Worm (Caenorhabditis elegans) whole organism, L1 larva: ENCODE measurements around the gene col-154.
A peak's percentile ranks its signal among the peaks of the same experiment; 100 is the strongest.

Experiments
- C04F5.9 ChIP-seq: sonication (generic microtip); optimal IDR thresholded peaks from 2 replicates; lab custom pipeline; 2016; ENCODE audit warnings: missing genetic modification characterization, missing compliant biosample characterization
- C16A3.4 ChIP-seq: fragments of 150-350 bp; optimal IDR thresholded peaks from 2 replicates; lab custom pipeline; 2014; ENCODE audit warnings: missing biosample characterization, missing genetic modification characterization
- C34B4.2 ChIP-seq: sonication (generic microtip); optimal IDR thresholded peaks from 2 replicates; lab custom pipeline; 2017; ENCODE audit warnings: mild to moderate bottlenecking, missing genetic modification characterization, missing compliant biosample characterization
- F16B12.6 ChIP-seq: fragments of 150-350 bp; optimal IDR thresholded peaks from 2 replicates; lab custom pipeline; 2014; ENCODE audit warnings: missing biosample characterization, missing genetic modification characterization
- ceh-63 ChIP-seq: fragments of 200-800 bp; sonication (Bioruptor generic); optimal IDR thresholded peaks from 2 replicates; lab custom pipeline; 2018; ENCODE audit warnings: mild to moderate bottlenecking, missing genetic modification characterization, missing compliant biosample characterization
- ceh-8 ChIP-seq: fragments of 200-800 bp; sonication (Bioruptor generic); optimal IDR thresholded peaks from 2 replicates; lab custom pipeline; 2018; ENCODE audit warnings: mild to moderate bottlenecking, missing genetic modification characterization, moderate library complexity, missing compliant biosample characterization
- ceh-82 ChIP-seq, 3 experiments: fragments of 150-350 bp in 1 of 3; sonication (generic microtip) in 2 of 3; optimal IDR thresholded peaks; 2 replicates each; lab custom pipeline; 2014 to 2017; ENCODE audit warnings: missing biosample characterization in 3 of 3, missing genetic modification characterization in 3 of 3
- ceh-90 ChIP-seq: sonication (generic microtip); optimal IDR thresholded peaks from 2 replicates; lab custom pipeline; 2016; ENCODE audit warnings: missing genetic modification characterization, missing compliant biosample characterization
- ces-1 ChIP-seq: fragments of 150-350 bp; optimal IDR thresholded peaks from 2 replicates; lab custom pipeline; 2014; ENCODE audit warnings: missing biosample characterization, missing genetic modification reagents, missing genetic modification characterization
- dpl-1 ChIP-seq, 3 experiments: fragments of 150-350 bp in 2 of 3; sonication (generic microtip) in 1 of 3; optimal IDR thresholded peaks; 2 replicates each; lab custom pipeline; 2014 to 2017; ENCODE audit warnings: missing biosample characterization in 3 of 3, missing genetic modification characterization in 3 of 3, missing genetic modification reagents in 3 of 3
- efl-1 ChIP-seq, 4 experiments: fragments of 150-350 bp; optimal IDR thresholded peaks in 3 of 4; peaks in 1 of 4; 1 replicate in 1 of 4; 2 replicates in 3 of 4; lab custom pipeline; 2014; ENCODE audit warnings: missing biosample characterization in 2 of 4, missing genetic modification characterization in 2 of 4, missing genetic modification reagents in 2 of 4
- efl-3 ChIP-seq: fragments of 200-800 bp; sonication (Bioruptor generic); optimal IDR thresholded peaks from 2 replicates; lab custom pipeline; 2018; ENCODE audit warnings: mild to moderate bottlenecking, missing genetic modification characterization, missing compliant biosample characterization
- fkh-10 ChIP-seq: sonication (generic microtip); optimal IDR thresholded peaks from 2 replicates; lab custom pipeline; 2017; ENCODE audit warnings: missing biosample characterization, missing genetic modification reagents, missing genetic modification characterization
- fkh-4 ChIP-seq: sonication (generic microtip); optimal IDR thresholded peaks from 2 replicates; lab custom pipeline; 2016; ENCODE audit warnings: missing compliant biosample characterization, missing genetic modification characterization, borderline replicate concordance
- hpl-2 ChIP-seq: fragments of 150-350 bp; optimal IDR thresholded peaks from 2 replicates; lab custom pipeline; 2014; ENCODE audit warnings: missing biosample characterization, missing genetic modification reagents, missing genetic modification characterization
- irx-1 ChIP-seq: sonication (generic microtip); optimal IDR thresholded peaks from 2 replicates; lab custom pipeline; 2016; ENCODE audit warnings: missing genetic modification characterization, missing compliant biosample characterization
- lin-14 ChIP-seq: fragments of 200-800 bp; sonication (Bioruptor generic); optimal IDR thresholded peaks from 2 replicates; lab custom pipeline; 2018; ENCODE audit warnings: mild to moderate bottlenecking, missing genetic modification characterization, moderate library complexity, missing compliant biosample characterization
- lin-35 ChIP-seq, 2 experiments: fragments of 150-350 bp; optimal IDR thresholded peaks; 2 replicates each; lab custom pipeline; 2014; ENCODE audit warnings: missing biosample characterization in 2 of 2, missing genetic modification characterization in 2 of 2, missing genetic modification reagents in 2 of 2
- mab-9 ChIP-seq: fragments of 200-800 bp; sonication (Bioruptor generic); IDR thresholded peaks from 2 replicates; pipeline ENCODE4 v1.3.6; 2022; ENCODE audit warnings: missing genetic modification reagents, missing genetic modification characterization, missing compliant biosample characterization
- mef-2 ChIP-seq: fragments of 150-350 bp; optimal IDR thresholded peaks from 2 replicates; lab custom pipeline; 2014; ENCODE audit warnings: missing biosample characterization, missing genetic modification characterization
- nhr-11 ChIP-seq: fragments of 150-350 bp; optimal IDR thresholded peaks from 2 replicates; lab custom pipeline; 2014; ENCODE audit warnings: missing biosample characterization, missing genetic modification characterization
- nhr-19 ChIP-seq: fragments of 200-800 bp; sonication (Bioruptor generic); conservative IDR thresholded peaks from 2 replicates; pipeline ENCODE4 v1.3.6; 2022; ENCODE audit warnings: missing genetic modification characterization, missing compliant biosample characterization
- nhr-20 ChIP-seq: sonication (generic microtip); optimal IDR thresholded peaks from 2 replicates; lab custom pipeline; 2016; ENCODE audit warnings: mild to moderate bottlenecking, missing genetic modification characterization, missing compliant biosample characterization
- nhr-47 ChIP-seq: sonication (generic microtip); optimal IDR thresholded peaks from 2 replicates; lab custom pipeline; 2016; ENCODE audit warnings: mild to moderate bottlenecking, missing genetic modification characterization, moderate library complexity, missing compliant biosample characterization
- nhr-90 ChIP-seq: sonication (generic microtip); optimal IDR thresholded peaks from 2 replicates; lab custom pipeline; 2016; ENCODE audit warnings: mild to moderate bottlenecking, missing genetic modification characterization, missing compliant biosample characterization; ENCODE audit not compliant: poor library complexity
- pag-3 ChIP-seq: sonication (generic microtip); optimal IDR thresholded peaks from 2 replicates; lab custom pipeline; 2017; ENCODE audit warnings: missing genetic modification characterization, mild to moderate bottlenecking, missing compliant biosample characterization, antibody characterized with exemption, borderline replicate concordance; ENCODE audit not compliant: insufficient read depth
- skn-1 ChIP-seq: fragments of 150-350 bp; optimal IDR thresholded peaks from 2 replicates; lab custom pipeline; 2014; ENCODE audit warnings: missing biosample characterization, missing genetic modification characterization
- sox-4 ChIP-seq: sonication (generic microtip); optimal IDR thresholded peaks from 2 replicates; lab custom pipeline; 2016; ENCODE audit warnings: missing genetic modification characterization, missing compliant biosample characterization
- sptf-1 ChIP-seq: fragments of 150-350 bp; optimal IDR thresholded peaks from 2 replicates; lab custom pipeline; 2014; ENCODE audit warnings: missing biosample characterization, missing genetic modification characterization
- tbx-2 ChIP-seq: sonication (generic microtip); optimal IDR thresholded peaks from 2 replicates; lab custom pipeline; 2016; ENCODE audit warnings: missing genetic modification characterization, missing compliant biosample characterization
- unc-62 ChIP-seq: fragments of 150-350 bp; optimal IDR thresholded peaks from 2 replicates; lab custom pipeline; 2014; ENCODE audit warnings: missing biosample characterization, missing genetic modification reagents, missing genetic modification characterization
- unc-86 ChIP-seq: sonication (generic microtip); optimal IDR thresholded peaks from 2 replicates; lab custom pipeline; 2016; ENCODE audit warnings: missing genetic modification characterization, missing compliant biosample characterization
- vab-15 ChIP-seq: sonication (generic microtip); optimal IDR thresholded peaks from 2 replicates; lab custom pipeline; 2017; ENCODE audit warnings: missing genotype, mild to moderate bottlenecking, missing genetic modification characterization, missing compliant biosample characterization
- xbp-1 ChIP-seq: sonication (generic microtip); optimal IDR thresholded peaks from 2 replicates; lab custom pipeline; 2016; ENCODE audit warnings: missing genetic modification characterization, missing compliant biosample characterization
- ztf-11 ChIP-seq, 2 experiments: sonication (generic microtip); optimal IDR thresholded peaks; 2 replicates each; lab custom pipeline; 2016 to 2017; ENCODE audit warnings: missing genetic modification characterization in 2 of 2, missing biosample characterization in 1 of 2, missing compliant biosample characterization in 1 of 2
- ztf-4 ChIP-seq: fragments of 150-350 bp; optimal IDR thresholded peaks from 2 replicates; lab custom pipeline; 2014; ENCODE audit warnings: missing biosample characterization, missing genetic modification characterization

Gene col-154

ce11 chrV:11344816-11345336 lies 40.3 kb upstream of the col-154 start:
- no peak for TF ChIP-seq lin-14 (GFP tag; lab: Kevin White, UChicago)
- no peak for TF ChIP-seq efl-1 (optimal IDR thresholded peaks at IDR 0.05; lab: Kevin White, UChicago)
- TF ChIP-seq efl-1 (GFP tag; optimal IDR thresholded peaks at IDR 0.05 in 1 of 2; lab: Kevin White, UChicago), result peak in 1 of 2 experiments; percentile 9
- no peak for TF ChIP-seq C16A3.4 (tag; lab: Kevin White, UChicago)

ce11 chrV:11346912-11347311 lies 38.2 kb upstream of the col-154 start, which contains the start of gene grl-7:
grl-7 (minus strand) TSS chrV:11347012.
- TF ChIP-seq efl-3 (GFP tag; lab: Kevin White, UChicago) (no peak), efl-1 (optimal IDR thresholded peaks at IDR 0.05; lab: Kevin White, UChicago) (no peak), efl-1 (GFP tag; optimal IDR thresholded peaks at IDR 0.05 in 1 of 2; lab: Kevin White, UChicago) (peak in 1 of 2 experiments; percentile 33), mef-2 (tag; lab: Kevin White, UChicago) (no peak), pag-3 (tag; lab: Kevin White, UChicago) (no peak), mab-9 (GFP tag; lab: Robert Waterston, UW) (no peak)

ce11 chrV:11351263-11351662 lies 33.9 kb upstream of the col-154 start:
- TF ChIP-seq lin-14 (GFP tag; lab: Kevin White, UChicago), result peak; percentile 47
- TF ChIP-seq fkh-10, result peak; percentile 19
- TF ChIP-seq nhr-19 (GFP tag; lab: Robert Waterston, UW), result no peak

ce11 chrV:11352893-11353292 lies 32.3 kb upstream of the col-154 start, which contains the start of gene npr-25:
npr-25 (minus strand) TSS chrV:11352993.
- TF ChIP-seq dpl-1 (GFP tag; optimal IDR thresholded peaks at IDR 0.05; lab: Kevin White, UChicago) (no peak), nhr-90 (tag; lab: Kevin White, UChicago) (no peak), pag-3 (tag; lab: Kevin White, UChicago) (no peak), tbx-2 (tag; lab: Kevin White, UChicago) (no peak), xbp-1 (tag; lab: Kevin White, UChicago) (no peak), ztf-11 (tag; optimal IDR thresholded peaks at IDR 0.05; lab: Kevin White, UChicago) (no peak), sptf-1 (tag; lab: Kevin White, UChicago) (no peak), vab-15 (no peak), ceh-90 (tag; lab: Kevin White, UChicago) (no peak), lin-35 (GFP tag; optimal IDR thresholded peaks at IDR 0.05; lab: Kevin White, UChicago) (no peak), hpl-2 (no peak), unc-86 (tag; lab: Kevin White, UChicago) (no peak), nhr-20 (tag; lab: Kevin White, UChicago) (no peak), C04F5.9 (tag; lab: Kevin White, UChicago) (no peak), ceh-63 (GFP tag; lab: Kevin White, UChicago) (no peak), C34B4.2 (tag; lab: Kevin White, UChicago) (no peak), fkh-4 (tag; lab: Kevin White, UChicago) (no peak), nhr-11 (no peak), ceh-8 (GFP tag; lab: Kevin White, UChicago) (no peak)

DNA sequence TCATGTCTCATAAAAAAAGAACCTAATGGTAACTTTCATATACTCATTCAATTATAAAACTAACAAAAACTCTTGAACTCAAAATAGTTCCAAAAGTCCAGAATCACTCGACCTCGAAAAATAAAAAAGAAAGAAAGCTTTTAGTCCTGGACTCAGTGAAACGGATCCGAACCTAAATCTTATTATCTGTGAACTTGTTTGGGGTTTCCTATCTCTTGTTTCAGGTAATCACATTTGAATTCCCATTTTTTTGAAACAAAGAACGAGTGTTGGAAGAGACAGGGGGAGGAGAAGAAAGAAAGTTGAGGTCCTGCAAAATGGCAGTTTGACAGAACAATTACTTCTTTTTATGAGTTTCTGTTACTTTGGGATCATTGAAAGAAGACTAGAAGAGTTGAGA lies 30.9 kb upstream of the col-154 start:
- TF ChIP-seq irx-1 (tag; lab: Kevin White, UChicago), result no peak
- no peak for TF ChIP-seq F16B12.6 (tag; lab: Kevin White, UChicago)
- peak; percentile 56 for TF ChIP-seq lin-14 (GFP tag; lab: Kevin White, UChicago)
- no peak for TF ChIP-seq unc-62 (GFP tag; lab: Kevin White, UChicago)
- no peak for TF ChIP-seq ztf-4 (tag; lab: Kevin White, UChicago)
- peak; percentile 3 for TF ChIP-seq ces-1 (GFP tag; lab: Kevin White, UChicago)
- TF ChIP-seq nhr-11, result no peak
- no peak for TF ChIP-seq ceh-82 (tag; optimal IDR thresholded peaks at IDR 0.05; lab: Kevin White, UChicago)
- TF ChIP-seq sox-4 (tag; lab: Kevin White, UChicago), result no peak
- TF ChIP-seq fkh-10, result peak; percentile 12
- no peak for TF ChIP-seq skn-1
- TF ChIP-seq nhr-47 (tag; lab: Kevin White, UChicago), result no peak
